Fruit fly (Drosophila melanogaster) whole organism, prepupa: ENCODE results near the gene TBC1D5.

Source experiments
- CG10631 ChIP-seq: fragments of 200-800 bp; sonication (Bioruptor generic); optimal IDR thresholded peaks from 2 replicates; lab custom pipeline; 2016; ENCODE audit warnings: missing biosample characterization, missing genetic modification characterization
- CG11294 ChIP-seq: fragments of 200-800 bp; sonication (Bioruptor generic); IDR thresholded peaks from 2 replicates; pipeline ENCODE4 v1.3.6; 2022; ENCODE audit warnings: missing biosample characterization, missing genetic modification characterization
- CG15336 ChIP-seq: fragments of 200-800 bp; sonication (Bioruptor generic); IDR thresholded peaks from 2 replicates; pipeline ENCODE4 v1.3.6; 2022; ENCODE audit warnings: missing biosample characterization, missing genetic modification characterization
- CG16779 ChIP-seq: fragments of 200-800 bp; sonication (Bioruptor generic); optimal IDR thresholded peaks from 3 replicates; lab custom pipeline; 2017; ENCODE audit warnings: missing biosample characterization, mild to moderate bottlenecking, missing genetic modification characterization
- CG31627 ChIP-seq: fragments of 200-800 bp; sonication (Bioruptor generic); optimal IDR thresholded peaks from 3 replicates; lab custom pipeline; 2016; ENCODE audit warnings: missing biosample characterization, missing genetic modification characterization
- CG32006 ChIP-seq: fragments of 200-800 bp; sonication (Bioruptor generic); optimal IDR thresholded peaks from 3 replicates; lab custom pipeline; 2017; ENCODE audit warnings: missing biosample characterization, mild to moderate bottlenecking, missing genetic modification characterization
- CG34406 ChIP-seq: fragments of 200-800 bp; sonication (Bioruptor generic); optimal IDR thresholded peaks from 3 replicates; lab custom pipeline; 2016; ENCODE audit warnings: missing biosample characterization, missing genetic modification characterization
- CG3919 ChIP-seq: fragments of 200-800 bp; sonication (Bioruptor generic); optimal IDR thresholded peaks from 3 replicates; lab custom pipeline; 2016; ENCODE audit warnings: missing biosample characterization, missing genetic modification characterization
- CG4318 ChIP-seq: fragments of 200-800 bp; sonication (Bioruptor generic); optimal IDR thresholded peaks from 3 replicates; lab custom pipeline; 2017; ENCODE audit warnings: missing biosample characterization, mild to moderate bottlenecking, missing genetic modification characterization
- CG6163 ChIP-seq: fragments of 200-800 bp; sonication (Bioruptor generic); IDR thresholded peaks from 3 replicates; pipeline ENCODE4 v1.3.6; 2022; ENCODE audit warnings: missing biosample characterization, missing genetic modification characterization
- CG6854 ChIP-seq: fragments of 200-800 bp; sonication (Bioruptor generic); optimal IDR thresholded peaks from 2 replicates; lab custom pipeline; 2017; ENCODE audit warnings: missing biosample characterization, mild to moderate bottlenecking, missing genetic modification characterization
- CG8119 ChIP-seq: fragments of 200-800 bp; sonication (Bioruptor generic); IDR thresholded peaks from 3 replicates; pipeline ENCODE4 v1.3.6; 2022; ENCODE audit warnings: missing biosample characterization, missing genetic modification characterization
- CG8632 ChIP-seq: fragments of 200-800 bp; sonication (Bioruptor generic); optimal IDR thresholded peaks from 3 replicates; lab custom pipeline; 2016; ENCODE audit warnings: missing biosample characterization, missing genetic modification characterization
- Eip78C ChIP-seq: fragments of 200-800 bp; sonication (Bioruptor generic); peaks from one replicate; lab custom pipeline; 2016; ENCODE audit warnings: missing biosample characterization, missing genetic modification characterization
- Hr38 ChIP-seq: sonication (Bioruptor generic); optimal IDR thresholded peaks from 2 replicates; lab custom pipeline; 2016; ENCODE audit warnings: missing biosample characterization, missing genetic modification characterization
- Hr4 ChIP-seq: fragments of 200-800 bp; sonication (Bioruptor generic); optimal IDR thresholded peaks from 3 replicates; lab custom pipeline; 2016; ENCODE audit warnings: missing biosample characterization, missing genetic modification characterization
- Met ChIP-seq: fragments of 200-800 bp; sonication (Bioruptor generic); optimal IDR thresholded peaks from 3 replicates; lab custom pipeline; 2016; ENCODE audit warnings: missing biosample characterization, missing genetic modification characterization
- Smox ChIP-seq: fragments of 200-800 bp; sonication (Bioruptor generic); optimal IDR thresholded peaks from 3 replicates; lab custom pipeline; 2016; ENCODE audit warnings: missing biosample characterization, missing genetic modification characterization
- Sox102F ChIP-seq: fragments of 200-800 bp; sonication (Bioruptor generic); optimal IDR thresholded peaks from 2 replicates; lab custom pipeline; 2016; ENCODE audit warnings: missing biosample characterization, mild to moderate bottlenecking, missing genetic modification characterization
- Sox14 ChIP-seq: fragments of 200-800 bp; sonication (Bioruptor generic); optimal IDR thresholded peaks from 3 replicates; lab custom pipeline; 2016; ENCODE audit warnings: missing biosample characterization, missing genetic modification characterization
- achi ChIP-seq: fragments of 200-800 bp; sonication (Bioruptor generic); optimal IDR thresholded peaks from 3 replicates; lab custom pipeline; 2016; ENCODE audit warnings: missing biosample characterization, missing genetic modification characterization
- acj6 ChIP-seq: fragments of 200-800 bp; sonication (Bioruptor generic); optimal IDR thresholded peaks from 3 replicates; lab custom pipeline; 2016; ENCODE audit warnings: missing biosample characterization, missing genetic modification characterization
- cyc ChIP-seq: fragments of 200-800 bp; sonication (Bioruptor generic); optimal IDR thresholded peaks from 3 replicates; lab custom pipeline; 2016; ENCODE audit warnings: missing biosample characterization, missing genetic modification characterization
- dac ChIP-seq: fragments of 200-800 bp; sonication (Bioruptor generic); optimal IDR thresholded peaks from 2 replicates; lab custom pipeline; 2017; ENCODE audit warnings: missing biosample characterization, mild to moderate bottlenecking, missing genetic modification characterization
- dsx ChIP-seq: fragments of 200-800 bp; optimal IDR thresholded peaks from 3 replicates; lab custom pipeline; 2019; ENCODE audit warnings: missing biosample characterization, mild to moderate bottlenecking, missing genetic modification characterization, moderate library complexity; ENCODE audit not compliant: poor library complexity, severe bottlenecking
- eg ChIP-seq: fragments of 200-800 bp; sonication (Bioruptor generic); IDR thresholded peaks from 3 replicates; pipeline ENCODE4 v1.3.6; 2022; ENCODE audit warnings: missing biosample characterization, missing genetic modification characterization
- fd85E ChIP-seq: fragments of 200-800 bp; sonication (Bioruptor generic); optimal IDR thresholded peaks from 3 replicates; lab custom pipeline; 2016; ENCODE audit warnings: missing biosample characterization, missing genetic modification characterization
- lz ChIP-seq: fragments of 200-800 bp; sonication (Bioruptor generic); optimal IDR thresholded peaks from 3 replicates; lab custom pipeline; 2016; ENCODE audit warnings: missing biosample characterization, missing genetic modification characterization
- net ChIP-seq: fragments of 200-800 bp; sonication (Bioruptor generic); optimal IDR thresholded peaks from 3 replicates; lab custom pipeline; 2016; ENCODE audit warnings: missing biosample characterization, missing genetic modification characterization
- pdm3 ChIP-seq: fragments of 200-800 bp; sonication (Bioruptor generic); optimal IDR thresholded peaks from 3 replicates; lab custom pipeline; 2016; ENCODE audit warnings: missing biosample characterization, missing genetic modification characterization
- salr ChIP-seq, 2 experiments: fragments of 200-800 bp; sonication (Bioruptor generic); optimal IDR thresholded peaks; 3 replicates each; lab custom pipeline; 2016 to 2018; ENCODE audit warnings: missing biosample characterization in 2 of 2, missing genetic modification characterization in 2 of 2, mild to moderate bottlenecking in 1 of 2
- spab ChIP-seq: fragments of 200-800 bp; sonication (Bioruptor generic); optimal IDR thresholded peaks from 2 replicates; lab custom pipeline; 2017; ENCODE audit warnings: missing biosample characterization, mild to moderate bottlenecking, missing genetic modification characterization, missing genetic modification reagents
- ss ChIP-seq, 2 experiments: fragments of 200-800 bp; sonication (Bioruptor generic); optimal IDR thresholded peaks; 2 replicates in 1 of 2; 3 replicates in 1 of 2; lab custom pipeline; 2017 to 2018; ENCODE audit warnings: mild to moderate bottlenecking in 2 of 2, missing biosample characterization in 2 of 2, missing genetic modification characterization in 2 of 2, moderate library complexity in 1 of 2
- svp ChIP-seq: fragments of 200-800 bp; sonication (Bioruptor generic); peaks from one replicate; lab custom pipeline; 2016; ENCODE audit warnings: missing biosample characterization, missing genetic modification characterization

The TBC1D5 gene

DNA sequence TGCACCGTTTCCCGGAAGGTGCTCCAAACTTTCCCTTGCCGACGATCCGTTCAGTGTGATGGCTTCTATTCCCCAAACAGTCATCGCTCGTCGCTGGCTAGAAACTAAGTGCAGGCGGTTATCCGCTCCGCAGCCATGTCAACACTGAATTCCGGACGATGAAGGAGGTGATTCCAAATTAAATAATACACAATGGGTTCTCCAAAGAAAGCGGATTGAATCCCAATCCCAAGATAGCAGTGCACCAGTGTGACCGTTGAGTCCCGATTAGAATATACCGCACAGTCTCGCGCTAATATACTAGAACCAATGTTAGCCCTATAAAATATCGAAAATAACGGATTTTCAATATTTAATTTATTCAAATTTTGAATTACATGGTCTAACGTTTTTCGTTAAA is at the start of gene TBC1D5:
TSS of gene TBC1D5 (minus strand) at position 254 of the 400 bp plus-strand sequence.
- peak; percentile 8 for TF ChIP-seq Sox14
- TF ChIP-seq Eip78C (GFP tag; lab: Kevin White, UChicago) = peak; percentile 69
- no peak for TF ChIP-seq eg (GFP tag; lab: Robert Waterston, UW)
- TF ChIP-seq CG6854 = peak; percentile 14
- TF ChIP-seq svp (GFP tag; lab: Kevin White, UChicago) = peak; percentile 63
- TF ChIP-seq, all 60 proteins: peak for 4

DNA sequence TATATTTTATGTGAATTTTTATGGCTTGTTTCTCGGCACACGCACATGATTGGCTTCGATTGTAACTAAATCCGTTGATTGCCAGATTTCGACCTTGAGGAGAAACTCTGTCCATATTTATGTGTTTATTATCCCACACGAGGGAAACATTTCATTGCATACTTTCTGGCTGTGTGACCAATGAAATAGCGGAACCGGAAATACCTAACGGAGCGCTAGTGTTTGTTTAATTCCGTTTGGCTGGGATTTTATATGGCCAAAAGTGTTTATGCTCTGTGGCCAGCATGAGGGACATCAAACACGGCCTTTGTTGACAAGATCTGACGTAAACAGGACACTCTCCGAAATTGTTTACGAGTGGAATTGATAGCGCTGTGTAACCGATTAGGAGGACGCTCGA is 48.1 kb upstream of the TBC1D5 start:
- TF ChIP-seq CG3919 (GFP tag; lab: Kevin White, UChicago) (peak; percentile 40), dsx (GFP tag; lab: Kevin White, UChicago) (no peak), Smox (no peak), Eip78C (GFP tag; lab: Kevin White, UChicago) (peak; percentile 77), CG6163 (GFP tag; lab: Robert Waterston, UW) (no peak), pdm3 (GFP tag; lab: Kevin White, UChicago) (peak; percentile 16), net (GFP tag; lab: Kevin White, UChicago) (peak; percentile 30), cyc (GFP tag; lab: Kevin White, UChicago) (no peak), salr (GFP tag; optimal IDR thresholded peaks at IDR 0.05; lab: Kevin White, UChicago) (peak in 1 of 2 experiments; percentile 8), achi (GFP tag; lab: Kevin White, UChicago) (peak; percentile 35), CG10631 (GFP tag; lab: Kevin White, UChicago) (no peak), CG8119 (GFP tag; lab: Robert Waterston, UW) (no peak), dac (GFP tag; lab: Kevin White, UChicago) (no peak), Met (GFP tag; lab: Kevin White, UChicago) (peak; percentile 13), CG11294 (GFP tag; lab: Robert Waterston, UW) (no peak), CG34406 (GFP tag; lab: Kevin White, UChicago) (peak; percentile 29), CG31627 (GFP tag; lab: Kevin White, UChicago) (no peak), Sox102F (GFP tag; lab: Kevin White, UChicago) (peak; percentile 43), acj6 (GFP tag; lab: Kevin White, UChicago) (peak; percentile 2)

DNA sequence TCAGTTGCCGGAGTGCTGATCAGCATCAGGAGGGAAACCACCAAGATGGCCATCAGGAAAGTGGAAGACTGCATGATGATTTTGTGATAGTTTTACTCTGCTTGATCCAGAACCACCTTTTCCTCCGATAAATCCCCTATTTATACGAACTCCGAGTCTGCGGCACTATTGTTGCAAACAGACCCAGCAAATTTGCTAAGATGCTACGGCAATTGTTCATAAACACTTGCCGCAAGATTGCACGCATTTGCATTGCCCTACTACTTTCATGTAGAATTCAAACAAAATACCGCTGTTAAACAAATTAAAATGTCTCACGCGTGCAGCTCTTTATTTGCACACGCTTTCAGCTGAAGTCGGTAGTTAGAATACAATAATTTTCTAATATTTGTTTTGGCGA is 47.4 kb upstream of the TBC1D5 start, which contains the start of gene CG45080:
TSS of gene CG45080 (minus strand) at position 101 of the 400 bp plus-strand sequence.
- no peak for TF ChIP-seq Hr4 (GFP tag; lab: Kevin White, UChicago)
- no peak for TF ChIP-seq CG4318 (GFP tag; lab: Kevin White, UChicago)
- TF ChIP-seq CG34406 (GFP tag; lab: Kevin White, UChicago) = no peak
- no peak for TF ChIP-seq CG16779 (tag; lab: Kevin White, UChicago)
- TF ChIP-seq fd85E (GFP tag; lab: Kevin White, UChicago) = no peak
- no peak for TF ChIP-seq ss (GFP tag; optimal IDR thresholded peaks at IDR 0.05; lab: Kevin White, UChicago)
- TF ChIP-seq, all 60 proteins: peak for 0

DNA sequence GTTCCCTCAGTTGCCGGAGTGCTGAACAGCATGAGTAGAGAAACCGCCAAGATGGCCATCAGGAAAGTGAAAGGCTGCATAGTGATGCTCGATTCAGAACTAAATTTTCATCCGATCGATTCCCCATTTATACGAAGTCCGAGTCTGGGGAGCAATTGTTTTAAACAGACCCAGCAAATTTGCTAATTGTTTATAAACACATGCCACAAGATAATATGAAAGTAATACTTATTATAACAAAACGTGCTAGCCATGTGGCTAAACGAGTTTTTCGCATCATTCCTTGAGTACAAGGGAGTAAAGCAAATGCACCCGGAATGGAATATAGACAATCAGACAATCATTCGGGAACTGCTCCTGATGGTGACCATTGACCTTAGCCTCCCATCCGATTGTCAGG is 41.3 kb upstream of the TBC1D5 start, which contains the start of gene CG44142:
TSS of gene CG44142 (minus strand) at position 101 of the 400 bp plus-strand sequence.
- no peak for TF ChIP-seq CG15336 (GFP tag; lab: Robert Waterston, UW)
- TF ChIP-seq CG32006 (GFP tag; lab: Kevin White, UChicago) = no peak
- TF ChIP-seq salr (GFP tag; optimal IDR thresholded peaks at IDR 0.05; lab: Kevin White, UChicago) = no peak
- TF ChIP-seq CG6163 (GFP tag; lab: Robert Waterston, UW) = no peak
- no peak for TF ChIP-seq CG4318 (GFP tag; lab: Kevin White, UChicago)
- no peak for TF ChIP-seq spab (GFP tag; lab: Kevin White, UChicago)
- TF ChIP-seq achi (GFP tag; lab: Kevin White, UChicago) = no peak
- no peak for TF ChIP-seq lz (GFP tag; lab: Kevin White, UChicago)
- no peak for TF ChIP-seq CG8632
- TF ChIP-seq Hr38 (GFP tag; lab: Kevin White, UChicago) = no peak
- TF ChIP-seq, all 60 proteins: peak for 0
